Worm (Caenorhabditis elegans) whole organism, L2 larva: ENCODE results near the gene hmit-1.3.

Source experiments
- R02D3.7 ChIP-seq: fragments of 150-350 bp; optimal IDR thresholded peaks from 2 replicates; lab custom pipeline; 2014; ENCODE audit warnings: missing biosample characterization, missing genetic modification characterization
- ZK546.5 ChIP-seq: sonication (generic microtip); optimal IDR thresholded peaks from 2 replicates; lab custom pipeline; 2017; ENCODE audit warnings: missing biosample characterization, missing genetic modification characterization
- ceh-82 ChIP-seq: fragments of 150-350 bp; optimal IDR thresholded peaks from 2 replicates; lab custom pipeline; 2014; ENCODE audit warnings: missing biosample characterization, missing genetic modification characterization
- egl-27 ChIP-seq: sonication (generic microtip); optimal IDR thresholded peaks from 3 replicates; lab custom pipeline; 2017; ENCODE audit warnings: missing biosample characterization, missing genetic modification reagents, missing genetic modification characterization
- lin-11 ChIP-seq: fragments of 150-350 bp; sonication (generic microtip); optimal IDR thresholded peaks from 2 replicates; lab custom pipeline; 2014; ENCODE audit warnings: missing biosample characterization, missing genetic modification characterization, inconsistent platforms, mixed read lengths
- lin-13 ChIP-seq: fragments of 150-350 bp; optimal IDR thresholded peaks from 2 replicates; lab custom pipeline; 2014; ENCODE audit warnings: missing biosample characterization, missing genetic modification reagents, missing genetic modification characterization
- mab-5 ChIP-seq: fragments of 150-350 bp; optimal IDR thresholded peaks from 2 replicates; lab custom pipeline; 2014; ENCODE audit warnings: missing biosample characterization, missing genetic modification characterization
- mbf-1 ChIP-seq: sonication (generic microtip); optimal IDR thresholded peaks from 2 replicates; lab custom pipeline; 2017; ENCODE audit warnings: missing biosample characterization, missing genetic modification characterization
- nhr-11 ChIP-seq: fragments of 150-350 bp; optimal IDR thresholded peaks from 2 replicates; lab custom pipeline; 2014; ENCODE audit warnings: missing biosample characterization, missing genetic modification characterization
- nhr-12 ChIP-seq: fragments of 150-350 bp; optimal IDR thresholded peaks from 2 replicates; lab custom pipeline; 2014; ENCODE audit warnings: missing biosample characterization, missing genetic modification characterization
- nhr-25 ChIP-seq: fragments of 150-350 bp; sonication (generic microtip); optimal IDR thresholded peaks from 3 replicates; lab custom pipeline; 2014; ENCODE audit warnings: missing biosample characterization, missing genetic modification characterization
- ztf-11 ChIP-seq: sonication (generic microtip); optimal IDR thresholded peaks from 2 replicates; lab custom pipeline; 2017; ENCODE audit warnings: missing biosample characterization, missing genetic modification characterization

ce11 chrIII:3520417-3520816 is 1.0 kb upstream of the hmit-1.3 start:
- TF ChIP-seq R02D3.7 (tag; lab: Kevin White, UChicago) (no peak), egl-27 (tag; lab: Kevin White, UChicago) (no peak), ztf-11 (tag; lab: Kevin White, UChicago) (no peak), ceh-82 (tag; lab: Kevin White, UChicago) (no peak), mab-5 (tag; lab: Kevin White, UChicago) (no peak), lin-11 (tag; lab: Kevin White, UChicago) (no peak), nhr-11 (tag; lab: Kevin White, UChicago) (no peak), mbf-1 (tag; lab: Kevin White, UChicago) (no peak), ZK546.5 (tag; lab: Kevin White, UChicago) (no peak), nhr-25 (tag; lab: Kevin White, UChicago) (no peak), nhr-12 (tag; lab: Kevin White, UChicago) (no peak), lin-13 (GFP tag; lab: Kevin White, UChicago) (no peak)
